Worm (Caenorhabditis elegans) whole organism, L2 larva: ENCODE data around the gene D1086.2.
"Not testable (repeated sequence)": the region's sequence is repeated elsewhere in the genome, so short reads cannot be mapped to it uniquely, and the experiment has no call there.

Experiments used
- crh-2 ChIP-seq: sonication (generic microtip); optimal IDR thresholded peaks from 2 replicates; lab custom pipeline; 2017; ENCODE audit warnings: missing biosample characterization, missing genetic modification characterization
- dmd-4 ChIP-seq: sonication (generic microtip); optimal IDR thresholded peaks from 2 replicates; lab custom pipeline; 2017; ENCODE audit warnings: missing biosample characterization, missing genetic modification characterization
- fos-1 ChIP-seq: fragments of 150-350 bp; optimal IDR thresholded peaks from 2 replicates; lab custom pipeline; 2014; ENCODE audit warnings: missing biosample characterization, missing genetic modification characterization
- nhr-129 ChIP-seq: fragments of 150-350 bp; optimal IDR thresholded peaks from 2 replicates; lab custom pipeline; 2014; ENCODE audit warnings: missing biosample characterization, missing genetic modification characterization
- nhr-237 ChIP-seq: fragments of 150-350 bp; optimal IDR thresholded peaks from 2 replicates; lab custom pipeline; 2014; ENCODE audit warnings: missing biosample characterization, missing genetic modification characterization
- sma-9 ChIP-seq, 2 experiments: fragments of 150-350 bp in 1 of 2; sonication (generic microtip) in 1 of 2; optimal IDR thresholded peaks; 2 replicates each; lab custom pipeline; 2014 to 2016; ENCODE audit warnings: missing genetic modification characterization in 2 of 2, mild to moderate bottlenecking in 1 of 2, missing biosample characterization in 1 of 2, missing compliant biosample characterization in 1 of 2, missing genetic modification reagents in 1 of 2, moderate library complexity in 1 of 2

The D1086.2 gene

ce11 chrV:14055097-14055496 is 43.4 kb downstream of the D1086.2 start (continued):
- peak; percentile 99 for TF ChIP-seq sma-9 (GFP tag; optimal IDR thresholded peaks at IDR 0.05; lab: Kevin White, UChicago)
- TF ChIP-seq sma-9 (tag; optimal IDR thresholded peaks at IDR 0.05; lab: Kevin White, UChicago): not testable (repeated sequence)
- peak; percentile 60 for TF ChIP-seq dmd-4 (tag; lab: Kevin White, UChicago)
- TF ChIP-seq crh-2 (tag; lab: Kevin White, UChicago): peak; percentile 93

- not testable (repeated sequence) for TF ChIP-seq fos-1; nhr-129 (tag; lab: Kevin White, UChicago); nhr-237 (tag; lab: Kevin White, UChicago)
Observed at ce11 chrV:14049274-14049673, 49.2 kb downstream of the D1086.2 start, which contains the start of gene F58D12.1. Gene F58D12.1 (plus strand): TSS chrV:14049574.
